Fruit fly (Drosophila melanogaster) whole organism, embryonic: ENCODE measurements around the gene CG33543.
A peak's percentile ranks its signal among the peaks of the same experiment; 100 is the strongest.

Experiments
- ATbp ChIP-seq: fragments of 200-800 bp; sonication (Bioruptor generic); optimal IDR thresholded peaks from 2 replicates; lab custom pipeline; 2017; ENCODE audit warnings: missing biosample characterization, mild to moderate bottlenecking, missing genetic modification characterization, missing genetic modification reagents
- Abd-B ChIP-seq: fragments of 200-800 bp; sonication (Bioruptor generic); optimal IDR thresholded peaks from 2 replicates; lab custom pipeline; 2018; ENCODE audit warnings: missing biosample characterization, mild to moderate bottlenecking, missing genetic modification characterization, moderate library complexity
- Atf3 ChIP-seq: fragments of 200-800 bp; sonication (Bioruptor generic); optimal IDR thresholded peaks from 3 replicates; lab custom pipeline; 2016; ENCODE audit warnings: missing biosample characterization, missing genetic modification characterization
- B-H1 ChIP-seq: fragments of 200-800 bp; sonication (Bioruptor generic); IDR thresholded peaks from 3 replicates; pipeline ENCODE4 v1.3.6; 2022; ENCODE audit warnings: missing biosample characterization, missing genetic modification characterization
- CG11247 ChIP-seq: fragments of 200-800 bp; sonication (Bioruptor generic); IDR thresholded peaks from 2 replicates; pipeline ENCODE4 v1.3.6; 2022; ENCODE audit warnings: missing biosample characterization, missing genetic modification characterization
- CG11695 ChIP-seq: fragments of 200-800 bp; sonication (Bioruptor generic); IDR thresholded peaks from 3 replicates; pipeline ENCODE4 v1.3.6; 2022; ENCODE audit warnings: missing biosample characterization, missing genetic modification characterization
- CG12155 ChIP-seq: fragments of 200-800 bp; sonication (Bioruptor generic); optimal IDR thresholded peaks from 3 replicates; lab custom pipeline; 2016; ENCODE audit warnings: missing biosample characterization, missing genetic modification characterization
- CG12219 ChIP-seq: fragments of 200-800 bp; sonication (Bioruptor generic); optimal IDR thresholded peaks from 3 replicates; lab custom pipeline; 2018; ENCODE audit warnings: missing biosample characterization, mild to moderate bottlenecking, missing genetic modification characterization
- CG14441 ChIP-seq: fragments of 200-800 bp; sonication (Bioruptor generic); IDR thresholded peaks from 2 replicates; pipeline ENCODE4 v1.3.6; 2022; ENCODE audit warnings: missing biosample characterization, missing genetic modification characterization
- CG16813 ChIP-seq: fragments of 200-800 bp; sonication (Bioruptor generic); IDR thresholded peaks from 3 replicates; pipeline ENCODE4 v1.3.6; 2022; ENCODE audit warnings: missing biosample characterization, missing genetic modification characterization; ENCODE audit not compliant: partially characterized antibody
- CG17361 ChIP-seq: fragments of 200-800 bp; sonication (Bioruptor generic); IDR thresholded peaks from 3 replicates; pipeline ENCODE4 v1.3.6; 2022; ENCODE audit warnings: missing biosample characterization, missing genetic modification characterization
- CG2678 ChIP-seq: fragments of 200-800 bp; sonication (Bioruptor generic); optimal IDR thresholded peaks from 3 replicates; lab custom pipeline; 2019; ENCODE audit warnings: missing biosample characterization, mild to moderate bottlenecking, missing genetic modification characterization, moderate library complexity
- CG30403 ChIP-seq: fragments of 200-800 bp; sonication (Bioruptor generic); optimal IDR thresholded peaks from 3 replicates; lab custom pipeline; 2016; ENCODE audit warnings: missing biosample characterization, missing genetic modification characterization
- CG33557 ChIP-seq: fragments of 200-800 bp; sonication (Bioruptor generic); optimal IDR thresholded peaks from 2 replicates; lab custom pipeline; 2019; ENCODE audit warnings: missing biosample characterization, mild to moderate bottlenecking, missing genetic modification characterization, moderate library complexity
- CG3726 ChIP-seq: fragments of 200-800 bp; sonication (Bioruptor generic); IDR thresholded peaks from 3 replicates; pipeline ENCODE4, ENCODE4 v1.3.6; 2022; ENCODE audit warnings: missing biosample characterization, missing genetic modification characterization
- CG43689 ChIP-seq: fragments of 200-800 bp; sonication (Bioruptor generic); IDR thresholded peaks from 2 replicates; pipeline ENCODE4 v1.3.6; 2022; ENCODE audit warnings: missing biosample characterization, missing genetic modification characterization
- CG6854 ChIP-seq: fragments of 200-800 bp; sonication (Bioruptor generic); optimal IDR thresholded peaks from 3 replicates; lab custom pipeline; 2017; ENCODE audit warnings: missing biosample characterization, mild to moderate bottlenecking, missing genetic modification characterization
- CG7839 ChIP-seq: fragments of 200-800 bp; sonication (Bioruptor generic); optimal IDR thresholded peaks from 3 replicates; lab custom pipeline; 2018; ENCODE audit warnings: missing biosample characterization, mild to moderate bottlenecking, missing genetic modification characterization, moderate library complexity
- CG8281 ChIP-seq: fragments of 200-800 bp; sonication (Bioruptor generic); optimal IDR thresholded peaks from 2 replicates; lab custom pipeline; 2018; ENCODE audit warnings: missing biosample characterization, mild to moderate bottlenecking, missing genetic modification characterization, moderate library complexity
- CG8924 ChIP-seq: fragments of 200-800 bp; optimal IDR thresholded peaks from 3 replicates; lab custom pipeline; 2019; ENCODE audit warnings: missing biosample characterization, mild to moderate bottlenecking, missing genetic modification characterization, moderate library complexity
- D19A ChIP-seq: fragments of 200-800 bp; optimal IDR thresholded peaks from 3 replicates; lab custom pipeline; 2019; ENCODE audit warnings: missing biosample characterization, mild to moderate bottlenecking, missing genetic modification characterization, moderate library complexity
- Dad ChIP-seq: fragments of 200-800 bp; sonication (Bioruptor generic); optimal IDR thresholded peaks from 3 replicates; lab custom pipeline; 2016; ENCODE audit warnings: missing biosample characterization, missing genetic modification characterization
- Dip3 ChIP-seq: fragments of 200-800 bp; sonication (Bioruptor generic); optimal IDR thresholded peaks from 3 replicates; lab custom pipeline; 2016; ENCODE audit warnings: missing biosample characterization, missing genetic modification characterization
- Doc2 ChIP-seq: fragments of 200-800 bp; sonication (Bioruptor generic); IDR thresholded peaks from 2 replicates; pipeline ENCODE4 v1.3.6; 2022; ENCODE audit warnings: missing biosample characterization, missing genetic modification characterization
- ERR ChIP-seq: fragments of 200-800 bp; sonication (Bioruptor generic); optimal IDR thresholded peaks from 2 replicates; lab custom pipeline; 2016; ENCODE audit warnings: missing biosample characterization, missing genetic modification characterization
- HLH4C ChIP-seq: fragments of 200-800 bp; sonication (Bioruptor generic); IDR thresholded peaks from 3 replicates; pipeline ENCODE4 v1.3.6; 2022; ENCODE audit warnings: missing biosample characterization, missing genetic modification characterization; ENCODE audit not compliant: partially characterized antibody
- Med ChIP-seq: fragments of 200-800 bp; sonication (Bioruptor generic); peaks from one replicate; lab custom pipeline; 2016; ENCODE audit warnings: missing biosample characterization, missing genetic modification characterization, mild to moderate bottlenecking, inconsistent platforms, moderate library complexity
- NK7.1 ChIP-seq: fragments of 200-800 bp; sonication (Bioruptor generic); optimal IDR thresholded peaks from 3 replicates; lab custom pipeline; 2016; ENCODE audit warnings: missing biosample characterization, missing genetic modification characterization
- Scr ChIP-seq: fragments of 200-800 bp; sonication (Bioruptor generic); IDR thresholded peaks from 2 replicates; pipeline ENCODE4 v1.3.6; 2022; ENCODE audit warnings: missing biosample characterization, missing genetic modification characterization; ENCODE audit not compliant: partially characterized antibody
- Sry-δ ChIP-seq: fragments of 200-800 bp; sonication (Bioruptor generic); optimal IDR thresholded peaks from 2 replicates; lab custom pipeline; 2016; ENCODE audit warnings: missing biosample characterization, missing genetic modification characterization
- Ssrp ChIP-seq: fragments of 200-800 bp; sonication (Bioruptor generic); optimal IDR thresholded peaks from 2 replicates; lab custom pipeline; 2018; ENCODE audit warnings: missing biosample characterization, mild to moderate bottlenecking, missing genetic modification characterization, moderate library complexity
- Usf ChIP-seq: fragments of 200-800 bp; sonication (Bioruptor generic); optimal IDR thresholded peaks from 2 replicates; lab custom pipeline; 2017; ENCODE audit warnings: missing genotype, missing biosample characterization, missing genetic modification characterization
- al ChIP-seq: fragments of 200-800 bp; sonication (Bioruptor generic); IDR thresholded peaks from 2 replicates; pipeline ENCODE4 v1.3.6; 2022; ENCODE audit warnings: missing biosample characterization, missing genetic modification characterization
- bigmax ChIP-seq: fragments of 200-800 bp; sonication (Bioruptor generic); optimal IDR thresholded peaks from 2 replicates; lab custom pipeline; 2018; ENCODE audit warnings: missing biosample characterization, mild to moderate bottlenecking, missing genetic modification characterization
- crc ChIP-seq: fragments of 200-800 bp; sonication (Bioruptor generic); optimal IDR thresholded peaks from 2 replicates; lab custom pipeline; 2016; ENCODE audit warnings: missing biosample characterization, missing genetic modification characterization
- ems ChIP-seq: fragments of 200-800 bp; sonication (Bioruptor generic); optimal IDR thresholded peaks from 3 replicates; lab custom pipeline; 2016; ENCODE audit warnings: missing biosample characterization, missing genetic modification characterization
- eve ChIP-seq, 2 experiments: fragments of >200 bp; optimal IDR thresholded peaks; 2 replicates each; lab custom pipeline; 2017; ENCODE audit warnings: missing biosample characterization in 2 of 2, missing genetic modification characterization in 2 of 2
- ewg ChIP-seq: fragments of 200-800 bp; sonication (Bioruptor generic); optimal IDR thresholded peaks from 3 replicates; lab custom pipeline; 2017; ENCODE audit warnings: mild to moderate bottlenecking, missing biosample characterization, missing genetic modification reagents, missing genetic modification characterization
- fru ChIP-seq: fragments of >200 bp; optimal IDR thresholded peaks from 2 replicates; lab custom pipeline; 2017
- gcm2 ChIP-seq: fragments of 200-800 bp; sonication (Bioruptor generic); optimal IDR thresholded peaks from 2 replicates; lab custom pipeline; 2016; ENCODE audit warnings: missing biosample characterization, missing genetic modification characterization
- grn ChIP-seq: fragments of 200-800 bp; sonication (Bioruptor generic); optimal IDR thresholded peaks from 3 replicates; lab custom pipeline; 2017; ENCODE audit warnings: missing biosample characterization, missing genetic modification characterization
- klu ChIP-seq: fragments of 200-800 bp; sonication (Bioruptor generic); IDR thresholded peaks from 2 replicates; pipeline ENCODE4 v1.3.6; 2022; ENCODE audit warnings: missing biosample characterization, missing genetic modification characterization
- mirr ChIP-seq: fragments of 200-800 bp; sonication (Bioruptor generic); optimal IDR thresholded peaks from 3 replicates; lab custom pipeline; 2018; ENCODE audit warnings: missing biosample characterization, mild to moderate bottlenecking, missing genetic modification characterization
- peb ChIP-seq: fragments of 200-800 bp; sonication (Bioruptor generic); IDR thresholded peaks from 2 replicates; pipeline ENCODE4 v1.3.6; 2022; ENCODE audit warnings: missing biosample characterization, missing genetic modification characterization
- pzg ChIP-seq: fragments of 200-800 bp; sonication (Bioruptor generic); optimal IDR thresholded peaks from 3 replicates; lab custom pipeline; 2018; ENCODE audit warnings: missing biosample characterization, mild to moderate bottlenecking, missing genetic modification characterization, moderate library complexity
- ranshi ChIP-seq: fragments of 200-800 bp; sonication (Bioruptor generic); IDR thresholded peaks from 2 replicates; pipeline ENCODE4 v1.3.6; 2022; ENCODE audit warnings: missing biosample characterization, missing genetic modification characterization
- row ChIP-seq: fragments of 200-800 bp; sonication (Bioruptor generic); IDR thresholded peaks from 3 replicates; pipeline ENCODE4 v1.3.6; 2022; ENCODE audit warnings: missing biosample characterization, missing genetic modification characterization
- slbo ChIP-seq: fragments of 200-800 bp; sonication (Bioruptor generic); IDR thresholded peaks from 2 replicates; pipeline ENCODE4 v1.3.6; 2022; ENCODE audit warnings: missing biosample characterization, missing genetic modification characterization
- sug ChIP-seq: fragments of 200-800 bp; optimal IDR thresholded peaks from 2 replicates; lab custom pipeline; 2019; ENCODE audit warnings: missing biosample characterization, mild to moderate bottlenecking, missing genetic modification characterization, moderate library complexity
- zfh2 ChIP-seq: fragments of 200-800 bp; sonication (Bioruptor generic); optimal IDR thresholded peaks from 2 replicates; lab custom pipeline; 2016; ENCODE audit warnings: missing biosample characterization, missing genetic modification characterization

CG33543 gene

DNA sequence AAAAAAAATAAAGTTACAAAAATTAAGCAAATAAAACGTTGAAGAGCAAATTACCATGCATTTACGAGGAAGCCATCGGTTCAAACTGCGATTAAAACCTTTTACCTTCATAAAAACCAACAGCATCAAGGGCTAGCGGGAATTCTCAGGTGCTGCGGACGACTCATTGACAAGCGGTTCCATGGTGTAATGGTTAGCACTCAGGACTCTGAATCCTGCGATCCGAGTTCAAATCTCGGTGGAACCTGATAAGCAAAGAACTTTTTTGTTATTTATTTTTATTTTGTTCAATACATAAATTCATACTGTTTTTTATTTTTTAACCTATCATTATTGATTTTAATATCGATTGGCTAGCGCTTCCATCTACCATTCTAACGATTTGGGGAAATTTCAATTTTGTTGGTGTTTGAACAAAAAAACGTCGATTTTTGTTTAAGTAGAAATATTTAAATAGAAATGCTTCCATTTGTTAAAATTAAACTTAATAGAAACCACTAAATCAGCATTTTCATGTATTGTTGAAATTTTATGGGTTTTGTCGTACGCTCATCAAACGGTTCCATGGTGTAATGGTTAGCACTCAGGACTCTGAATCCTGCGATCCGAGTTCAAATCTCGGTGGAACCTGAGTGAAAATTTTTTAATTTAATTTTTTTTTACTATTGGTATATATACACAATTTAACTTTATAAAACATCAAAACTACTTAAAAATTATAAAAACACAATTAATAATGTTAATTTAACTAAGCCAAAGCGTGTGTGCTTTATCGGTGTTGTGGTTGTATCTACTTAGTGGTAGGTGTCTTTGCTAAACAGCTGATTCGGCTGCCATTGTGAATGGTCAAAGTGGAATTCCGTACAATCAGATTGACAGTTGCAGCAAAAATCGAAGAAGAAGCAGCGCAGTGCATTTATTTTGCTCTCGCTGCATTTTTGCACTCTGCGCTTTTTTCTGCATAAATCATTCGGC, 3.2 kb upstream of the CG33543 start, which contains the start of gene CG4238 (continued):
- TF ChIP-seq ems (GFP tag; lab: Kevin White, UChicago): no peak
- no peak for TF ChIP-seq CG12219 (GFP tag; lab: Kevin White, UChicago)
- no peak for TF ChIP-seq crc (GFP tag; lab: Kevin White, UChicago)
- TF ChIP-seq Doc2 (GFP tag; lab: Robert Waterston, UW): no peak
- TF ChIP-seq CG33557 (GFP tag; lab: Kevin White, UChicago): no peak
- no peak for TF ChIP-seq gcm2 (GFP tag; lab: Kevin White, UChicago)
- no peak for TF ChIP-seq Dad (GFP tag; lab: Kevin White, UChicago)
- TF ChIP-seq Atf3: no peak
- no peak for TF ChIP-seq CG14441 (GFP tag; lab: Robert Waterston, UW)
- no peak for TF ChIP-seq peb
- TF ChIP-seq row (GFP tag; lab: Robert Waterston, UW): no peak
- no peak for TF ChIP-seq al
- no peak for TF ChIP-seq CG11247
- peak; percentile 22 for TF ChIP-seq sug (tag; lab: Kevin White, UChicago)
- TF ChIP-seq CG8281 (tag; lab: Kevin White, UChicago): no peak
- no peak for TF ChIP-seq CG17361
- TF ChIP-seq CG3726 (GFP tag; lab: Robert Waterston, UW): no peak
- TF ChIP-seq ranshi: no peak
- peak; percentile 84 for TF ChIP-seq CG16813 (GFP tag; lab: Robert Waterston, UW)
- no peak for TF ChIP-seq Dip3 (GFP tag; lab: Kevin White, UChicago)
- peak; percentile 16 for TF ChIP-seq CG8924 (tag; lab: Kevin White, UChicago)
- no peak for TF ChIP-seq ewg
- peak; percentile 63; the same call in 2 of the 3 replicates for TF ChIP-seq HLH4C (GFP tag; lab: Robert Waterston, UW)
- TF ChIP-seq eve (GFP tag; optimal IDR thresholded peaks at IDR 0.05; lab: Kevin White, UChicago): no peak
- no peak for TF ChIP-seq CG2678 (tag; lab: Kevin White, UChicago)
- no peak for TF ChIP-seq NK7.1 (GFP tag; lab: Kevin White, UChicago)
- TF ChIP-seq CG11695 (GFP tag; lab: Robert Waterston, UW): no peak
- TF ChIP-seq CG30403: no peak
- TF ChIP-seq bigmax (GFP tag; lab: Kevin White, UChicago): no peak
- TF ChIP-seq B-H1: no peak
- peak; percentile 48 for TF ChIP-seq pzg
- peak; percentile 74 for TF ChIP-seq grn (GFP tag; lab: Kevin White, UChicago)
- TF ChIP-seq CG12155: peak; percentile 18
- TF ChIP-seq ATbp (GFP tag; lab: Kevin White, UChicago): no peak
- no peak for TF ChIP-seq Sry-δ (GFP tag; lab: Kevin White, UChicago)
- no peak for TF ChIP-seq CG7839 (tag; lab: Kevin White, UChicago)
- no peak for TF ChIP-seq CG6854 (GFP tag; lab: Kevin White, UChicago)
- peak; percentile 1 for TF ChIP-seq Abd-B
- TF ChIP-seq Usf (GFP tag; lab: Kevin White, UChicago): no peak
- peak; percentile 68 for TF ChIP-seq Scr (GFP tag; lab: Robert Waterston, UW)
- no peak for TF ChIP-seq slbo (GFP tag; lab: Robert Waterston, UW)
- peak; percentile 61 for TF ChIP-seq Med (GFP tag; lab: Kevin White, UChicago)
- TF ChIP-seq fru (lab: Kevin White, UChicago): no peak
- no peak for TF ChIP-seq ERR (GFP tag; lab: Kevin White, UChicago)
- no peak for TF ChIP-seq D19A (tag; lab: Kevin White, UChicago)
- no peak for TF ChIP-seq mirr (GFP tag; lab: Kevin White, UChicago)
- TF ChIP-seq CG43689: no peak
- no peak for TF ChIP-seq Ssrp
- TF ChIP-seq klu: no peak
- no peak for TF ChIP-seq zfh2 (GFP tag; lab: Kevin White, UChicago)
